Worm (Caenorhabditis elegans) whole organism, L3 larva: Measurements from ENCODE around the gene vab-1.

Source experiments
- R02D3.7 ChIP-seq: fragments of 150-350 bp; optimal IDR thresholded peaks from 2 replicates; lab custom pipeline; 2014; ENCODE audit warnings: missing biosample characterization, missing genetic modification characterization
- ZK546.5 ChIP-seq: sonication (generic microtip); optimal IDR thresholded peaks from 2 replicates; lab custom pipeline; 2017; ENCODE audit warnings: missing biosample characterization, missing genetic modification characterization
- aly-2 ChIP-seq: fragments of 150-350 bp; optimal IDR thresholded peaks from 2 replicates; lab custom pipeline; 2014; ENCODE audit warnings: missing biosample characterization, missing genetic modification characterization
- ceh-9 ChIP-seq: sonication (generic microtip); optimal IDR thresholded peaks from 2 replicates; lab custom pipeline; 2018; ENCODE audit warnings: missing biosample characterization, missing genetic modification characterization
- fkh-10 ChIP-seq: sonication (generic microtip); optimal IDR thresholded peaks from 2 replicates; lab custom pipeline; 2017; ENCODE audit warnings: missing biosample characterization, missing genetic modification reagents, missing genetic modification characterization
- fos-1 ChIP-seq: fragments of 150-350 bp; optimal IDR thresholded peaks from 2 replicates; lab custom pipeline; 2014; ENCODE audit warnings: missing biosample characterization, missing genetic modification characterization
- lin-39 ChIP-seq: fragments of 150-350 bp; optimal IDR thresholded peaks from 2 replicates; lab custom pipeline; 2018; ENCODE audit warnings: missing biosample characterization, missing genetic modification reagents, missing genetic modification characterization
- nhr-11 ChIP-seq: fragments of 150-350 bp; optimal IDR thresholded peaks from 2 replicates; lab custom pipeline; 2014; ENCODE audit warnings: missing biosample characterization, missing genetic modification characterization
- nhr-12 ChIP-seq: fragments of 150-350 bp; optimal IDR thresholded peaks from 2 replicates; lab custom pipeline; 2014; ENCODE audit warnings: missing biosample characterization, missing genetic modification characterization
- nhr-237 ChIP-seq: fragments of 150-350 bp; optimal IDR thresholded peaks from 2 replicates; lab custom pipeline; 2014; ENCODE audit warnings: missing biosample characterization, missing genetic modification characterization
- skn-1 ChIP-seq: fragments of 150-350 bp; optimal IDR thresholded peaks from 2 replicates; lab custom pipeline; 2014; ENCODE audit warnings: missing biosample characterization, missing genetic modification characterization
- tbx-2 ChIP-seq: sonication (generic microtip); optimal IDR thresholded peaks from 2 replicates; lab custom pipeline; 2016; ENCODE audit warnings: mild to moderate bottlenecking, missing genetic modification characterization, missing compliant biosample characterization
- unc-62 ChIP-seq: fragments of 150-350 bp; sonication (generic microtip); optimal IDR thresholded peaks from 4 replicates; lab custom pipeline; 2014; ENCODE audit warnings: missing biosample characterization, missing genetic modification reagents, missing genetic modification characterization
- zag-1 ChIP-seq: fragments of 150-350 bp; optimal IDR thresholded peaks from 2 replicates; lab custom pipeline; 2014; ENCODE audit warnings: missing biosample characterization, missing genetic modification characterization

- TF ChIP-seq aly-2 (tag; lab: Kevin White, UChicago) (no peak), fos-1 (tag; lab: Kevin White, UChicago) (no peak), nhr-237 (tag; lab: Kevin White, UChicago) (no peak), nhr-12 (tag; lab: Kevin White, UChicago) (no peak), fkh-10 (GFP tag; lab: Kevin White, UChicago) (no peak), nhr-11 (no peak), ceh-9 (tag; lab: Kevin White, UChicago) (no peak), zag-1 (tag; lab: Kevin White, UChicago) (no peak), unc-62 (GFP tag; lab: Kevin White, UChicago) (no peak), R02D3.7 (tag; lab: Kevin White, UChicago) (no peak), lin-39 (no peak), tbx-2 (tag; lab: Kevin White, UChicago) (no peak), skn-1 (tag; lab: Kevin White, UChicago) (no peak), ZK546.5 (tag; lab: Kevin White, UChicago) (no peak)
Measured at ce11 chrII:4602533-4602932, 30.7 kb downstream of the vab-1 start, which contains the start of gene coa-3.
